Worm (Caenorhabditis elegans) whole organism, early embryonic: ENCODE data around the gene wapl-1.
A peak's percentile ranks its signal among the peaks of the same experiment; 100 is the strongest.

Experiments used
- B0310.2 ChIP-seq: sonication (generic microtip); optimal IDR thresholded peaks from 2 replicates; lab custom pipeline; 2016; ENCODE audit warnings: mild to moderate bottlenecking, missing genetic modification characterization, missing compliant biosample characterization
- F13C5.2 ChIP-seq: sonication (generic microtip); optimal IDR thresholded peaks from 2 replicates; lab custom pipeline; 2017; ENCODE audit warnings: mild to moderate bottlenecking, missing genetic modification characterization, inconsistent platforms, missing compliant biosample characterization
- aly-1 ChIP-seq: sonication (generic microtip); optimal IDR thresholded peaks from 2 replicates; lab custom pipeline; 2016; ENCODE audit warnings: missing genetic modification characterization, missing compliant biosample characterization
- ama-1 ChIP-seq: fragments of 150-350 bp; optimal IDR thresholded peaks from 2 replicates; lab custom pipeline; 2014
- ceh-13 ChIP-seq: fragments of 200-800 bp; sonication (Bioruptor generic); optimal IDR thresholded peaks from 2 replicates; lab custom pipeline; 2018; ENCODE audit warnings: mild to moderate bottlenecking, missing genetic modification characterization, missing compliant biosample characterization
- ceh-36 ChIP-seq: sonication (generic microtip); optimal IDR thresholded peaks from 2 replicates; lab custom pipeline; 2016; ENCODE audit warnings: missing genetic modification characterization, inconsistent platforms, missing compliant biosample characterization
- ets-7 ChIP-seq: sonication (generic microtip); optimal IDR thresholded peaks from 2 replicates; lab custom pipeline; 2016; ENCODE audit warnings: missing genotype, missing genetic modification characterization, missing compliant biosample characterization
- flt-1 ChIP-seq: fragments of 200-800 bp; sonication (Bioruptor generic); IDR thresholded peaks from 2 replicates; pipeline ENCODE4 v1.3.6; 2022; ENCODE audit warnings: missing genetic modification characterization, missing compliant biosample characterization
- hmbx-1 ChIP-seq: sonication (generic microtip); optimal IDR thresholded peaks from 2 replicates; lab custom pipeline; 2016; ENCODE audit warnings: mild to moderate bottlenecking, missing genetic modification characterization, missing compliant biosample characterization
- hmg-4 ChIP-seq: fragments of 200-800 bp; sonication (Bioruptor generic); optimal IDR thresholded peaks from 2 replicates; lab custom pipeline; 2018; ENCODE audit warnings: mild to moderate bottlenecking, missing genetic modification characterization, missing compliant biosample characterization
- hnd-1 ChIP-seq: sonication (generic microtip); optimal IDR thresholded peaks from 2 replicates; lab custom pipeline; 2016; ENCODE audit warnings: missing genetic modification characterization, missing compliant biosample characterization
- pes-1 ChIP-seq: fragments of 200-800 bp; sonication (Bioruptor generic); IDR thresholded peaks from 2 replicates; pipeline ENCODE4 v1.3.6; 2022; ENCODE audit warnings: missing genetic modification reagents, missing genetic modification characterization, missing compliant biosample characterization
- scrt-1 ChIP-seq: fragments of 200-800 bp; sonication (Bioruptor generic); IDR thresholded peaks from 2 replicates; pipeline ENCODE4 v1.3.6; 2022; ENCODE audit warnings: missing genetic modification characterization, missing compliant biosample characterization
- sea-1 ChIP-seq: fragments of 200-800 bp; sonication (Bioruptor generic); conservative IDR thresholded peaks from 2 replicates; pipeline ENCODE4 v1.3.6; 2022; ENCODE audit warnings: missing genetic modification characterization, missing compliant biosample characterization
- tbx-11 ChIP-seq: fragments of 200-800 bp; sonication (Bioruptor generic); IDR thresholded peaks from 2 replicates; pipeline ENCODE4 v1.3.6; 2022; ENCODE audit warnings: missing genetic modification characterization, missing compliant biosample characterization
- tbx-37 ChIP-seq: fragments of 200-800 bp; sonication (Bioruptor generic); conservative IDR thresholded peaks from 2 replicates; pipeline ENCODE4 v1.3.6; 2022; ENCODE audit warnings: missing genetic modification reagents, missing genetic modification characterization, missing compliant biosample characterization
- tra-4 ChIP-seq: sonication (generic microtip); optimal IDR thresholded peaks from 2 replicates; lab custom pipeline; 2017; ENCODE audit warnings: missing genetic modification characterization, missing compliant biosample characterization

wapl-1 gene

ce11 chrIV:4445711-4446290 lies at the start of gene wapl-1, which contains the start of gene htz-1:
Gene wapl-1, minus strand, starts transcription at chrIV:4445740.
Gene htz-1, plus strand, starts transcription at chrIV:4446216.
- TF ChIP-seq tbx-37 (GFP tag; lab: Robert Waterston, UW) (peak; percentile 43; the same call in 1 of the 2 replicates), ceh-13 (GFP tag; lab: Kevin White, UChicago) (no peak), scrt-1 (GFP tag; lab: Robert Waterston, UW) (no peak), tra-4 (tag; lab: Kevin White, UChicago) (no peak), ama-1 (lab: Kevin White, UChicago) (no peak), hnd-1 (tag; lab: Kevin White, UChicago) (no peak), tbx-11 (GFP tag; lab: Robert Waterston, UW) (no peak), ets-7 (no peak), aly-1 (tag; lab: Kevin White, UChicago) (no peak), ceh-36 (tag; lab: Kevin White, UChicago) (no peak), sea-1 (GFP tag; lab: Robert Waterston, UW) (0 out of 2 replicates have a peak, but pooled peaks have one; percentile 20), hmg-4 (GFP tag; lab: Kevin White, UChicago) (no peak), F13C5.2 (tag; lab: Kevin White, UChicago) (peak; percentile 48), hmbx-1 (tag; lab: Kevin White, UChicago) (no peak), B0310.2 (tag; lab: Kevin White, UChicago) (no peak), flt-1 (GFP tag; lab: Robert Waterston, UW) (peak; percentile 60), pes-1 (GFP tag; lab: Robert Waterston, UW) (peak; percentile 60; the same call in 1 of the 2 replicates)

DNA sequence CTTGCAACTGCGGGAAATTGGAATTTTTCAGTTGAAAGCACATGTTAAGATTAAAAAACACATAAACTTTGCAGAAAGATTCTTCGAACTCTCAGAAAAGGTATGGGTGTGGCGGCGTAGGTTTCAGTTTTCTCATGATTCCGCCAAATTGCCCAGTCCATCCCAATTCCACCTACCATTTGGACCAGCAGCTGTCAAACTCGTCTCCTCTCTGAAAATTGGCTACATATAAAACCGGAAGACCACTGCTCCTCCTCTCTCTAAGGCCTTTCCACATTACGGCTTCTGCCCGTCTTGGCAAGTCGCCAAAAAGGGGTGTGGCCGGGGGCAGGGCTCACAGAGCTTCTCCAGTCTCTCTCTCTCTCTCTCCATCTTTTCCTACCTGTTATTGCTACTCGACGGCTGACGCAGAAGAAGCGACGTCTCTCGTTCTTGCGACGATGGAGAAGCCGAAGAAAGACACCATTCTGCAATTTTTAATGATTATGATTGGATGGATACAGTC lies 44.7 kb upstream of the wapl-1 start, which contains the start of gene ZK180.7:
Gene ZK180.7, plus strand, starts transcription at position 395 of the 505 bp plus-strand sequence.
- TF ChIP-seq tra-4 (tag; lab: Kevin White, UChicago), result no peak
- TF ChIP-seq aly-1 (tag; lab: Kevin White, UChicago), result no peak
- no peak for TF ChIP-seq hmg-4 (GFP tag; lab: Kevin White, UChicago)
- no peak for TF ChIP-seq F13C5.2 (tag; lab: Kevin White, UChicago)
- TF ChIP-seq flt-1 (GFP tag; lab: Robert Waterston, UW), result no peak
- TF ChIP-seq B0310.2 (tag; lab: Kevin White, UChicago), result no peak
- no peak for TF ChIP-seq ama-1 (lab: Kevin White, UChicago)
- no peak for TF ChIP-seq hnd-1 (tag; lab: Kevin White, UChicago)
- TF ChIP-seq hmbx-1 (tag; lab: Kevin White, UChicago), result no peak
- no peak for TF ChIP-seq ceh-13 (GFP tag; lab: Kevin White, UChicago)

ce11 chrIV:4486738-4487137 lies 41.2 kb upstream of the wapl-1 start, which contains the start of gene trx-3:
Gene trx-3, plus strand, starts transcription at chrIV:4487028.
- no peak for TF ChIP-seq flt-1 (GFP tag; lab: Robert Waterston, UW)
- TF ChIP-seq tra-4 (tag; lab: Kevin White, UChicago), result no peak
- TF ChIP-seq F13C5.2 (tag; lab: Kevin White, UChicago), result no peak
- no peak for TF ChIP-seq hnd-1 (tag; lab: Kevin White, UChicago)
- TF ChIP-seq tbx-37 (GFP tag; lab: Robert Waterston, UW), result no peak
- TF ChIP-seq ets-7, result no peak
- TF ChIP-seq pes-1 (GFP tag; lab: Robert Waterston, UW), result no peak
- TF ChIP-seq ceh-13 (GFP tag; lab: Kevin White, UChicago), result no peak

DNA sequence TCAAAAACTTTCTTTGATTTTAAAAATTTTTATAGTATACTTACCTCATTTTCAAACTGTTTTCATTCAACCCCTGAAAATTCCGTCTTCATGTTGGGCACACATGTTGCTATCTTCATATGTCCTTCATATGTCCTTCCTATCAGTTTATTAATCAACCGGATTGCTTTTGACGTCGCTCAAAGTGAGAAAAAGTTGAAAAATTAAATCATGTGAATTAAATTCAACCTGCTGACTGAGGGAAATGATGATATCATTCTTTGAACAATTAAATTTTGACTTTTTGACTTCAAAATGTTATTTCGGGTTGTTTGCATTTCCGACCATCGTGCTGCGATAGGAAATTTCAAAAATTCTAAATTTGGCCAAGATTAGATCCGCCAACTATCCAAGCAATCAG lies 39.0 kb upstream of the wapl-1 start:
- no peak for TF ChIP-seq F13C5.2 (tag; lab: Kevin White, UChicago)
- TF ChIP-seq ama-1 (lab: Kevin White, UChicago), result no peak
- TF ChIP-seq tbx-37 (GFP tag; lab: Robert Waterston, UW), result no peak
- TF ChIP-seq ceh-36 (tag; lab: Kevin White, UChicago), result no peak
- TF ChIP-seq hnd-1 (tag; lab: Kevin White, UChicago), result no peak
- no peak for TF ChIP-seq ceh-13 (GFP tag; lab: Kevin White, UChicago)
- no peak for TF ChIP-seq tra-4 (tag; lab: Kevin White, UChicago)
- TF ChIP-seq B0310.2 (tag; lab: Kevin White, UChicago), result no peak
- no peak for TF ChIP-seq sea-1 (GFP tag; lab: Robert Waterston, UW)
- TF ChIP-seq scrt-1 (GFP tag; lab: Robert Waterston, UW), result no peak
- no peak for TF ChIP-seq hmbx-1 (tag; lab: Kevin White, UChicago)
- no peak for TF ChIP-seq aly-1 (tag; lab: Kevin White, UChicago)
- TF ChIP-seq tbx-11 (GFP tag; lab: Robert Waterston, UW), result no peak
- TF ChIP-seq flt-1 (GFP tag; lab: Robert Waterston, UW), result no peak
- TF ChIP-seq hmg-4 (GFP tag; lab: Kevin White, UChicago), result no peak
- no peak for TF ChIP-seq ets-7
- TF ChIP-seq pes-1 (GFP tag; lab: Robert Waterston, UW), result no peak

DNA sequence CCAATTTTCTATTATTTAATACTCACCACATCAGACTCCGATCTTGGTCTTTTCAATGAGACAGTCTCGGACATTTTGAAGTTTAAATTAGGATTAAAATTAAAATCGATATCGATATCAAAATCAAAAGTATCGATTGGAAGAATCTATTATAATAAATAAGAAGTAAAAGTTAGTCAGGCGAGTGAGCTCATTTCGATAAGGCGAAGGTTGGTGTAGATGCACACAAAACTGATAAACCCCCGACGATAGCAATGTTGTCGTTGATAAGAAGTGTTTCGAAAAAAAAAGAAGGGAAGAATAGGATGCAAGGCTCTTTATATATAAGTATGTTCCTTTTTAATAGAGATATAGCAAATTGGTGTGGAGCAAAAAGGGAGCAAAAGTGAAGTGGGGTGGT lies 37.0 kb upstream of the wapl-1 start, which contains the start of gene M01H9.4:
Gene M01H9.4, minus strand, starts transcription at position 379 of the 400 bp plus-strand sequence.
- TF ChIP-seq ets-7 (no peak), hmg-4 (GFP tag; lab: Kevin White, UChicago) (no peak), tbx-11 (GFP tag; lab: Robert Waterston, UW) (no peak), hnd-1 (tag; lab: Kevin White, UChicago) (no peak), F13C5.2 (tag; lab: Kevin White, UChicago) (no peak), flt-1 (GFP tag; lab: Robert Waterston, UW) (no peak), pes-1 (GFP tag; lab: Robert Waterston, UW) (no peak), B0310.2 (tag; lab: Kevin White, UChicago) (no peak), sea-1 (GFP tag; lab: Robert Waterston, UW) (no peak), ceh-13 (GFP tag; lab: Kevin White, UChicago) (no peak), tbx-37 (GFP tag; lab: Robert Waterston, UW) (no peak), hmbx-1 (tag; lab: Kevin White, UChicago) (no peak), scrt-1 (GFP tag; lab: Robert Waterston, UW) (no peak), aly-1 (tag; lab: Kevin White, UChicago) (no peak), ama-1 (lab: Kevin White, UChicago) (no peak), ceh-36 (tag; lab: Kevin White, UChicago) (no peak)

DNA sequence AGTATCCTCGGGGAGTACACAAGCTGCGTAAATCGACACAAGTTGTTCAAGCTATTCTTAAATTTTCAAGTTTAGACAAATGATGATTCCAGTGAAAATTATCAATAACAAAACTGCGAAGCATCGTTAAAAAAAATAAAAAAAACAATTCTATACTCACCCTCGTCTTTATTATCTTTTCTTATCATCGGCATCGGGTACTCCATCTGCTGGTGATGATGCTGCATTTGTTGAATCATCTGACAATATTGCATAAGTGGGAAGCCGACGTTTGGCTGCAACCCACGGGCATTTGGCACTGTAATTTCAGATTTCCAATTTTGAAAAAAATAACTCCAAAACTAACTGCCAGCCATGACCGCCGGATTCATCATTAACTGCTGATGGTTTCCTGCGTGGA lies 35.8 kb upstream of the wapl-1 start:
- TF ChIP-seq sea-1 (GFP tag; lab: Robert Waterston, UW), result no peak
- TF ChIP-seq tbx-11 (GFP tag; lab: Robert Waterston, UW), result no peak
- no peak for TF ChIP-seq ceh-13 (GFP tag; lab: Kevin White, UChicago)
- no peak for TF ChIP-seq B0310.2 (tag; lab: Kevin White, UChicago)
- TF ChIP-seq hmg-4 (GFP tag; lab: Kevin White, UChicago), result no peak
- TF ChIP-seq ama-1 (lab: Kevin White, UChicago), result no peak
- no peak for TF ChIP-seq ceh-36 (tag; lab: Kevin White, UChicago)
- no peak for TF ChIP-seq hmbx-1 (tag; lab: Kevin White, UChicago)
- no peak for TF ChIP-seq scrt-1 (GFP tag; lab: Robert Waterston, UW)
- TF ChIP-seq hnd-1 (tag; lab: Kevin White, UChicago), result no peak
- no peak for TF ChIP-seq ets-7
- no peak for TF ChIP-seq aly-1 (tag; lab: Kevin White, UChicago)
- no peak for TF ChIP-seq pes-1 (GFP tag; lab: Robert Waterston, UW)
- TF ChIP-seq flt-1 (GFP tag; lab: Robert Waterston, UW), result no peak
- no peak for TF ChIP-seq tra-4 (tag; lab: Kevin White, UChicago)
- TF ChIP-seq F13C5.2 (tag; lab: Kevin White, UChicago), result no peak
- no peak for TF ChIP-seq tbx-37 (GFP tag; lab: Robert Waterston, UW)
